Fruit fly (Drosophila melanogaster) whole organism, embryonic: Measurements from ENCODE around the gene Jon65Aiii.

ENCODE experiments used
- CG12155 ChIP-seq: fragments of 200-800 bp; sonication (Bioruptor generic); optimal IDR thresholded peaks from 3 replicates; lab custom pipeline; 2016; ENCODE audit warnings: missing biosample characterization, missing genetic modification characterization
- CG13287 ChIP-seq: fragments of 200-800 bp; sonication (Bioruptor generic); IDR thresholded peaks from 2 replicates; pipeline ENCODE4 v1.3.6; 2022; ENCODE audit warnings: missing biosample characterization, missing genetic modification characterization; ENCODE audit not compliant: partially characterized antibody
- CG15073 ChIP-seq: fragments of 200-800 bp; sonication (Bioruptor generic); optimal IDR thresholded peaks from 2 replicates; lab custom pipeline; 2016; ENCODE audit warnings: missing biosample characterization, missing genetic modification characterization
- CG15601 ChIP-seq: fragments of 200-800 bp; sonication (Bioruptor generic); optimal IDR thresholded peaks from 3 replicates; lab custom pipeline; 2019; ENCODE audit warnings: missing biosample characterization, mild to moderate bottlenecking, missing genetic modification characterization, moderate library complexity
- CG1602 ChIP-seq: fragments of 200-800 bp; sonication (Bioruptor generic); optimal IDR thresholded peaks from 3 replicates; lab custom pipeline; 2016; ENCODE audit warnings: missing biosample characterization, missing genetic modification characterization
- CG1603 ChIP-seq: fragments of 200-800 bp; sonication (Bioruptor generic); optimal IDR thresholded peaks from 2 replicates; lab custom pipeline; 2019; ENCODE audit warnings: missing biosample characterization, mild to moderate bottlenecking, missing genetic modification characterization, moderate library complexity
- CG16813 ChIP-seq: fragments of 200-800 bp; sonication (Bioruptor generic); IDR thresholded peaks from 3 replicates; pipeline ENCODE4 v1.3.6; 2022; ENCODE audit warnings: missing biosample characterization, missing genetic modification characterization; ENCODE audit not compliant: partially characterized antibody
- CG18262 ChIP-seq: fragments of 200-800 bp; optimal IDR thresholded peaks from 3 replicates; lab custom pipeline; 2019; ENCODE audit warnings: missing biosample characterization, mild to moderate bottlenecking, missing genetic modification characterization, moderate library complexity
- CG18764 ChIP-seq: fragments of 200-800 bp; sonication (Bioruptor generic); optimal IDR thresholded peaks from 3 replicates; lab custom pipeline; 2016; ENCODE audit warnings: missing biosample characterization, missing genetic modification characterization
- CG34224 ChIP-seq: fragments of 200-800 bp; sonication (Bioruptor generic); IDR thresholded peaks from 3 replicates; pipeline ENCODE4 v1.3.6; 2022; ENCODE audit warnings: missing biosample characterization, missing genetic modification characterization; ENCODE audit not compliant: partially characterized antibody
- CG4328 ChIP-seq: fragments of 200-800 bp; sonication (Bioruptor generic); optimal IDR thresholded peaks from 3 replicates; lab custom pipeline; 2017; ENCODE audit warnings: missing biosample characterization, missing genetic modification reagents, missing genetic modification characterization
- CG4820 ChIP-seq: fragments of 200-800 bp; sonication (Bioruptor generic); optimal IDR thresholded peaks from 3 replicates; lab custom pipeline; 2016; ENCODE audit warnings: missing biosample characterization, missing genetic modification characterization
- CG6683 ChIP-seq: fragments of 200-800 bp; sonication (Bioruptor generic); optimal IDR thresholded peaks from 2 replicates; lab custom pipeline; 2017; ENCODE audit warnings: missing biosample characterization, mild to moderate bottlenecking, missing genetic modification characterization, missing genetic modification reagents
- CG9876 ChIP-seq: fragments of 200-800 bp; sonication (Bioruptor generic); optimal IDR thresholded peaks from 2 replicates; lab custom pipeline; 2016; ENCODE audit warnings: missing biosample characterization, missing genetic modification characterization
- Camta ChIP-seq: fragments of 200-800 bp; sonication (Bioruptor generic); optimal IDR thresholded peaks from 2 replicates; lab custom pipeline; 2016; ENCODE audit warnings: missing biosample characterization, missing genetic modification characterization
- Chrac-16 ChIP-seq: fragments of 200-800 bp; sonication (Bioruptor generic); optimal IDR thresholded peaks from 3 replicates; lab custom pipeline; 2016; ENCODE audit warnings: missing biosample characterization, missing genetic modification characterization
- CkIIα-i1 ChIP-seq: fragments of 200-800 bp; sonication (Bioruptor generic); IDR thresholded peaks from 2 replicates; pipeline ENCODE4 v1.3.6; 2022; ENCODE audit warnings: missing biosample characterization, missing genetic modification characterization
- Deaf1 ChIP-seq: fragments of 200-800 bp; optimal IDR thresholded peaks from 3 replicates; lab custom pipeline; 2019; ENCODE audit warnings: missing biosample characterization, mild to moderate bottlenecking, missing genetic modification characterization, moderate library complexity
- E2f1 ChIP-seq: fragments of 200-800 bp; sonication (Bioruptor generic); IDR thresholded peaks from 2 replicates; pipeline ENCODE4 v1.3.6; 2022; ENCODE audit warnings: missing biosample characterization, missing genetic modification characterization
- Hey ChIP-seq: fragments of 200-800 bp; sonication (Bioruptor generic); optimal IDR thresholded peaks from 3 replicates; lab custom pipeline; 2018; ENCODE audit warnings: missing biosample characterization, mild to moderate bottlenecking, missing genetic modification characterization
- HmgZ ChIP-seq: fragments of 200-800 bp; sonication (Bioruptor generic); optimal IDR thresholded peaks from 2 replicates; lab custom pipeline; 2018; ENCODE audit warnings: missing biosample characterization, mild to moderate bottlenecking, missing genetic modification characterization
- Mrtf ChIP-seq: fragments of 200-800 bp; sonication (Bioruptor generic); IDR thresholded peaks from 3 replicates; pipeline ENCODE4 v1.3.6; 2022; ENCODE audit warnings: missing biosample characterization, missing genetic modification characterization
- Poxn ChIP-seq: fragments of 200-800 bp; sonication (Bioruptor generic); IDR thresholded peaks from 2 replicates; pipeline ENCODE4 v1.3.6; 2022; ENCODE audit warnings: missing biosample characterization, missing genetic modification characterization
- Spps ChIP-seq: fragments of 200-800 bp; sonication (Bioruptor generic); optimal IDR thresholded peaks from 2 replicates; lab custom pipeline; 2018; ENCODE audit warnings: missing biosample characterization, mild to moderate bottlenecking, missing genetic modification characterization
- bab2 ChIP-seq: fragments of 200-800 bp; sonication (Bioruptor generic); optimal IDR thresholded peaks from 2 replicates; lab custom pipeline; 2016; ENCODE audit warnings: missing biosample characterization, missing genetic modification characterization
- dimm ChIP-seq: fragments of 200-800 bp; sonication (Bioruptor generic); IDR thresholded peaks from 2 replicates; pipeline ENCODE4 v1.3.6; 2022; ENCODE audit warnings: missing biosample characterization, missing genetic modification characterization
- ftz-f1 ChIP-seq: fragments of 200-800 bp; sonication (Bioruptor generic); optimal IDR thresholded peaks from 2 replicates; lab custom pipeline; 2016; ENCODE audit warnings: missing biosample characterization, missing genetic modification characterization
- gcm2 ChIP-seq: fragments of 200-800 bp; sonication (Bioruptor generic); optimal IDR thresholded peaks from 2 replicates; lab custom pipeline; 2016; ENCODE audit warnings: missing biosample characterization, missing genetic modification characterization
- gsb ChIP-seq: fragments of 200-800 bp; sonication (Bioruptor generic); IDR thresholded peaks from 2 replicates; pipeline ENCODE4 v1.3.6; 2022; ENCODE audit warnings: missing biosample characterization, missing genetic modification characterization
- jumu ChIP-seq: fragments of 200-800 bp; sonication (Bioruptor generic); optimal IDR thresholded peaks from 3 replicates; lab custom pipeline; 2016; ENCODE audit warnings: missing biosample characterization, missing genetic modification characterization
- ken ChIP-seq: fragments of 200-800 bp; sonication (Bioruptor generic); IDR thresholded peaks from 3 replicates; pipeline ENCODE4 v1.3.6; 2022; ENCODE audit warnings: missing biosample characterization, missing genetic modification characterization
- kni ChIP-seq: fragments of 200-800 bp; sonication (Bioruptor generic); optimal IDR thresholded peaks from 3 replicates; lab custom pipeline; 2017; ENCODE audit warnings: mild to moderate bottlenecking, missing biosample characterization, missing genetic modification reagents, missing genetic modification characterization
- lov ChIP-seq, 2 experiments: fragments of 200-800 bp in 1 of 2; fragments of >200 bp in 1 of 2; sonication (Bioruptor generic) in 1 of 2; IDR thresholded peaks in 1 of 2; optimal IDR thresholded peaks in 1 of 2; 2 replicates in 1 of 2; 3 replicates in 1 of 2; pipeline versions ENCODE4 v1.3.6 to Lab custom; 2017 to 2022; ENCODE audit warnings: missing biosample characterization in 1 of 2, missing genetic modification characterization in 1 of 2
- org-1 ChIP-seq: fragments of 200-800 bp; sonication (Bioruptor generic); optimal IDR thresholded peaks from 2 replicates; lab custom pipeline; 2017; ENCODE audit warnings: missing biosample characterization, missing genetic modification characterization
- pho ChIP-seq: fragments of 200-800 bp; sonication (Bioruptor generic); optimal IDR thresholded peaks from 2 replicates; lab custom pipeline; 2016; ENCODE audit warnings: missing biosample characterization, missing genetic modification characterization
- pnt ChIP-seq: fragments of 200-800 bp; sonication (Bioruptor generic); optimal IDR thresholded peaks from 3 replicates; lab custom pipeline; 2016; ENCODE audit warnings: missing biosample characterization, missing genetic modification characterization
- schlank ChIP-seq: fragments of 200-800 bp; sonication (Bioruptor generic); optimal IDR thresholded peaks from 2 replicates; lab custom pipeline; 2018; ENCODE audit warnings: missing biosample characterization, mild to moderate bottlenecking, missing genetic modification characterization
- scrt ChIP-seq: fragments of 200-800 bp; sonication (Bioruptor generic); optimal IDR thresholded peaks from 2 replicates; lab custom pipeline; 2018; ENCODE audit warnings: missing biosample characterization, mild to moderate bottlenecking, missing genetic modification characterization, moderate library complexity
- tgo ChIP-seq: fragments of 200-800 bp; sonication (Bioruptor generic); IDR thresholded peaks from 3 replicates; pipeline ENCODE4 v1.3.6; 2022; ENCODE audit warnings: missing biosample characterization, missing genetic modification characterization

Jon65Aiii gene

DNA sequence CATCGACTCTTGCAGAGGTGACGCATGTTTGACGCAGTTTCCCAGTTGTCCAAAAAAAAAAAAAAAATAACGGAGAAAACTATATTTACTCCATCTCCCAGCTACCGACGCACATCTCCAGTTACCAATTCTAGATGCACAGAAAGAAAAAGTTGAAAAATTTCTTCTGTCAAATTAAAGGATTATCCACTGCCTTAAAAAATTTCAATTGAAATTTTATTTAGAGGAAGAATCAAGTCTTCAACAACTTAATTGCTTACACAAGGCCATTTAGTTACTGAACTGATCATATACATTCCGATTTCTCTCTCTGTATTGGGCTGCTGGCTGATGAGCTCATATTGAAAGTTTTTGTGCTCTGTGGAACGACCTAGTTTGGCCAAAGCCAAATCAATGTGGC lies 35.4 kb downstream of the Jon65Aiii start (continued):
- TF ChIP-seq CG13287 (GFP tag; lab: Robert Waterston, UW) (no peak), CG15601 (no peak), CG34224 (GFP tag; lab: Robert Waterston, UW) (no peak), jumu (GFP tag; lab: Kevin White, UChicago) (peak; percentile 24), CG1602 (GFP tag; lab: Kevin White, UChicago) (peak; percentile 6), CG12155 (GFP tag; lab: Kevin White, UChicago) (peak; percentile 23), ftz-f1 (GFP tag; lab: Kevin White, UChicago) (no peak), gcm2 (GFP tag; lab: Kevin White, UChicago) (no peak), Camta (GFP tag; lab: Kevin White, UChicago) (peak; percentile 51), Spps (tag; lab: Kevin White, UChicago) (no peak), CG18764 (no peak), CG1603 (peak; percentile 46), HmgZ (tag; lab: Kevin White, UChicago) (peak; percentile 20), bab2 (GFP tag; lab: Kevin White, UChicago) (peak; percentile 24), scrt (GFP tag; lab: Kevin White, UChicago) (no peak), Mrtf (GFP tag; lab: Robert Waterston, UW) (no peak), lov (optimal IDR thresholded peaks at IDR 0.05; lab: Kevin White, UChicago) (no peak), lov (GFP tag; IDR thresholded peaks at IDR 0.05; lab: Robert Waterston, UW) (no peak), pnt (GFP tag; lab: Kevin White, UChicago) (peak; percentile 12), Poxn (GFP tag; lab: Robert Waterston, UW) (no peak), gsb (no peak), CG4820 (no peak), dimm (no peak), schlank (tag; lab: Kevin White, UChicago) (no peak), Chrac-16 (GFP tag; lab: Kevin White, UChicago) (peak; percentile 23), CG18262 (no peak), CG6683 (GFP tag; lab: Kevin White, UChicago) (no peak), pho (GFP tag; lab: Kevin White, UChicago) (peak; percentile 38), E2f1 (no peak), tgo (GFP tag; lab: Robert Waterston, UW) (no peak), CkIIα-i1 (no peak), CG4328 (GFP tag; lab: Kevin White, UChicago) (no peak), CG15073 (GFP tag; lab: Kevin White, UChicago) (no peak), Deaf1 (tag; lab: Kevin White, UChicago) (no peak), Hey (tag; lab: Kevin White, UChicago) (no peak), CG9876 (GFP tag; lab: Kevin White, UChicago) (no peak), org-1 (peak; percentile 10), kni (GFP tag; lab: Kevin White, UChicago) (no peak), ken (GFP tag; lab: Robert Waterston, UW) (peak; percentile 21; the same call in 1 of the 3 replicates)

DNA sequence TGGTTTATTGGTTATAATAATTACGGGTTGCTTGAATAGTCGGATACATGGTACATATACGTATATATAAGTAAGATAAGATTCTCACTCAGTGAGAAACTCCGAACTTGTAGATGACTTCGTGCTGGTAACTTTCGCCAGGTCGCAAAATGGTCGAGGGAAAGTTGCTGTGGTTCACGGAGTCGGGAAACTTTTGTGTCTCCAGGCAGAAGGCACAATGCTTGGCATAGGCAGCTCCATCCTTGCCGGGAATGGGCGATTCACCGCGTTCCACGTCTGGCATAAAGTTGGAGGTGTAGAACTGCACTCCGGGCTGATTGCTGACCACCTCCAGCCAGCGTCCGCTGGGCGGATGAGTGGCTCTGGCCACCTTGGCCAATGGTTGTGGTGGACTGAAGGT lies 42.7 kb downstream of the Jon65Aiii start, which contains the start of gene CG10469:
Gene CG10469, minus strand, starts transcription at position 101 of the 400 bp plus-strand sequence.
- TF ChIP-seq kni (GFP tag; lab: Kevin White, UChicago): no peak
- 0 out of 3 replicates have a peak, but pooled peaks have one; percentile 16 for TF ChIP-seq CG16813 (GFP tag; lab: Robert Waterston, UW)
